Fruit fly (Drosophila melanogaster) whole organism, embryonic: ENCODE data around the gene CG7656.
A peak's percentile ranks its signal among the peaks of the same experiment; 100 is the strongest.

ENCODE experiments used
- Abd-B ChIP-seq: fragments of 200-800 bp; sonication (Bioruptor generic); optimal IDR thresholded peaks from 2 replicates; lab custom pipeline; 2018; ENCODE audit warnings: missing biosample characterization, mild to moderate bottlenecking, missing genetic modification characterization, moderate library complexity
- Blimp-1 ChIP-seq: fragments of 200-800 bp; sonication (Bioruptor generic); optimal IDR thresholded peaks from 3 replicates; lab custom pipeline; 2018; ENCODE audit warnings: missing biosample characterization, missing genetic modification characterization, mild to moderate bottlenecking, moderate library complexity, missing genetic modification reagents
- CG10431 ChIP-seq: fragments of 200-800 bp; sonication (Bioruptor generic); optimal IDR thresholded peaks from 3 replicates; lab custom pipeline; 2018; ENCODE audit warnings: missing biosample characterization, mild to moderate bottlenecking, missing genetic modification characterization
- CG10654 ChIP-seq: fragments of 200-800 bp; sonication (Bioruptor generic); optimal IDR thresholded peaks from 2 replicates; lab custom pipeline; 2016; ENCODE audit warnings: missing biosample characterization, missing genetic modification characterization
- CG11093 ChIP-seq: fragments of 200-800 bp; sonication (Bioruptor generic); IDR thresholded peaks from 3 replicates; pipeline ENCODE4 v1.3.6; 2022; ENCODE audit warnings: missing biosample characterization, missing genetic modification characterization
- CG12155 ChIP-seq: fragments of 200-800 bp; sonication (Bioruptor generic); optimal IDR thresholded peaks from 3 replicates; lab custom pipeline; 2016; ENCODE audit warnings: missing biosample characterization, missing genetic modification characterization
- CG12391 ChIP-seq: fragments of 200-800 bp; sonication (Bioruptor generic); optimal IDR thresholded peaks from 3 replicates; lab custom pipeline; 2018; ENCODE audit warnings: missing biosample characterization, mild to moderate bottlenecking, missing genetic modification characterization, moderate library complexity
- CG13624 ChIP-seq: fragments of 200-800 bp; sonication (Bioruptor generic); optimal IDR thresholded peaks from 2 replicates; lab custom pipeline; 2016; ENCODE audit warnings: missing biosample characterization, missing genetic modification characterization
- CG13775 ChIP-seq: fragments of 200-800 bp; sonication (Bioruptor generic); optimal IDR thresholded peaks from 3 replicates; lab custom pipeline; 2017; ENCODE audit warnings: missing biosample characterization, mild to moderate bottlenecking, missing genetic modification characterization
- CG13894 ChIP-seq: fragments of 200-800 bp; sonication (Bioruptor generic); optimal IDR thresholded peaks from 3 replicates; lab custom pipeline; 2018; ENCODE audit warnings: missing biosample characterization, mild to moderate bottlenecking, missing genetic modification characterization, moderate library complexity
- CG14965 ChIP-seq: fragments of 200-800 bp; sonication (Bioruptor generic); optimal IDR thresholded peaks from 2 replicates; lab custom pipeline; 2016; ENCODE audit warnings: missing biosample characterization, missing genetic modification characterization, borderline replicate concordance
- CG18764 ChIP-seq: fragments of 200-800 bp; sonication (Bioruptor generic); optimal IDR thresholded peaks from 3 replicates; lab custom pipeline; 2016; ENCODE audit warnings: missing biosample characterization, missing genetic modification characterization
- CG2712 ChIP-seq: fragments of 200-800 bp; optimal IDR thresholded peaks from 3 replicates; lab custom pipeline; 2019; ENCODE audit warnings: missing biosample characterization, mild to moderate bottlenecking, missing genetic modification characterization, moderate library complexity
- CG2875 ChIP-seq: fragments of 200-800 bp; sonication (Bioruptor generic); optimal IDR thresholded peaks from 2 replicates; lab custom pipeline; 2017; ENCODE audit warnings: missing biosample characterization, mild to moderate bottlenecking, missing genetic modification characterization, missing genetic modification reagents
- CG30431 ChIP-seq: fragments of 200-800 bp; sonication (Bioruptor generic); optimal IDR thresholded peaks from 2 replicates; lab custom pipeline; 2017; ENCODE audit warnings: missing biosample characterization, missing genetic modification characterization
- CG31224 ChIP-seq: fragments of 200-800 bp; sonication (Bioruptor generic); IDR thresholded peaks from 2 replicates; pipeline ENCODE4 v1.3.6; 2022; ENCODE audit warnings: missing biosample characterization, missing genetic modification characterization
- CG3726 ChIP-seq: fragments of 200-800 bp; sonication (Bioruptor generic); IDR thresholded peaks from 3 replicates; pipeline ENCODE4, ENCODE4 v1.3.6; 2022; ENCODE audit warnings: missing biosample characterization, missing genetic modification characterization
- CG5953 ChIP-seq: fragments of 200-800 bp; sonication (Bioruptor generic); IDR thresholded peaks from 2 replicates; pipeline ENCODE4 v1.3.6; 2022; ENCODE audit warnings: missing biosample characterization, missing genetic modification characterization
- CG7372 ChIP-seq: fragments of 200-800 bp; sonication (Bioruptor generic); IDR thresholded peaks from 2 replicates; pipeline ENCODE4 v1.3.6; 2022; ENCODE audit warnings: missing biosample characterization, missing genetic modification characterization
- CG8388 ChIP-seq: fragments of 200-800 bp; sonication (Bioruptor generic); optimal IDR thresholded peaks from 2 replicates; lab custom pipeline; 2019; ENCODE audit warnings: missing biosample characterization, mild to moderate bottlenecking, missing genetic modification characterization, moderate library complexity
- CG8478 ChIP-seq: fragments of >200 bp; optimal IDR thresholded peaks from 2 replicates; lab custom pipeline; 2018
- CG8944 ChIP-seq: fragments of 200-800 bp; sonication (Bioruptor generic); optimal IDR thresholded peaks from 3 replicates; lab custom pipeline; 2016; ENCODE audit warnings: missing biosample characterization, missing genetic modification characterization
- CG9215 ChIP-seq: fragments of 200-800 bp; sonication (Bioruptor generic); IDR thresholded peaks from 2 replicates; pipeline ENCODE4 v1.3.6; 2022; ENCODE audit warnings: missing biosample characterization, missing genetic modification characterization
- Dad ChIP-seq: fragments of 200-800 bp; sonication (Bioruptor generic); optimal IDR thresholded peaks from 3 replicates; lab custom pipeline; 2016; ENCODE audit warnings: missing biosample characterization, missing genetic modification characterization
- Dip3 ChIP-seq: fragments of 200-800 bp; sonication (Bioruptor generic); optimal IDR thresholded peaks from 3 replicates; lab custom pipeline; 2016; ENCODE audit warnings: missing biosample characterization, missing genetic modification characterization
- Dref ChIP-seq: fragments of 200-800 bp; sonication (Bioruptor generic); IDR thresholded peaks from 2 replicates; pipeline ENCODE4 v1.3.6; 2022; ENCODE audit warnings: missing biosample characterization, missing genetic modification characterization
- Eip74EF ChIP-seq, 2 experiments: fragments of 200-800 bp in 1 of 2; fragments of >200 bp in 1 of 2; sonication (Bioruptor generic) in 1 of 2; optimal IDR thresholded peaks; 2 replicates each; lab custom pipeline; 2017 to 2019; ENCODE audit warnings: missing biosample characterization in 2 of 2, missing genetic modification characterization in 2 of 2, mild to moderate bottlenecking in 1 of 2, moderate library complexity in 1 of 2
- Ets97D ChIP-seq: fragments of 200-800 bp; sonication (Bioruptor generic); optimal IDR thresholded peaks from 3 replicates; lab custom pipeline; 2016; ENCODE audit warnings: missing biosample characterization, missing genetic modification characterization
- Fer1 ChIP-seq: fragments of 200-800 bp; sonication (Bioruptor generic); optimal IDR thresholded peaks from 2 replicates; lab custom pipeline; 2017; ENCODE audit warnings: missing biosample characterization, mild to moderate bottlenecking, missing genetic modification characterization
- HmgZ ChIP-seq: fragments of 200-800 bp; sonication (Bioruptor generic); optimal IDR thresholded peaks from 2 replicates; lab custom pipeline; 2018; ENCODE audit warnings: missing biosample characterization, mild to moderate bottlenecking, missing genetic modification characterization
- Kr ChIP-seq: fragments of 200-800 bp; sonication (Bioruptor generic); optimal IDR thresholded peaks from 2 replicates; lab custom pipeline; 2017; ENCODE audit warnings: missing biosample characterization, mild to moderate bottlenecking, missing genetic modification characterization
- MBD-R2 ChIP-seq: fragments of 200-800 bp; sonication (Bioruptor generic); IDR thresholded peaks from 2 replicates; pipeline ENCODE4 v1.3.6; 2022; ENCODE audit warnings: missing biosample characterization, missing genetic modification characterization
- PHDP ChIP-seq: fragments of 200-800 bp; sonication (Bioruptor generic); optimal IDR thresholded peaks from 3 replicates; lab custom pipeline; 2018; ENCODE audit warnings: missing biosample characterization, mild to moderate bottlenecking, missing genetic modification characterization, moderate library complexity
- TFAM ChIP-seq: fragments of 200-800 bp; sonication (Bioruptor generic); optimal IDR thresholded peaks from 2 replicates; lab custom pipeline; 2017; ENCODE audit warnings: missing biosample characterization, missing genetic modification characterization, inconsistent platforms
- Tbp ChIP-seq: fragments of >200 bp; optimal IDR thresholded peaks from 2 replicates; lab custom pipeline; 2018; ENCODE audit warnings: missing biosample characterization, missing genetic modification characterization
- abd-A ChIP-seq: fragments of 200-800 bp; sonication (Bioruptor generic); optimal IDR thresholded peaks from 3 replicates; lab custom pipeline; 2019; ENCODE audit warnings: missing biosample characterization, mild to moderate bottlenecking, missing genetic modification characterization, moderate library complexity
- btn ChIP-seq: fragments of 200-800 bp; sonication (Bioruptor generic); optimal IDR thresholded peaks from 2 replicates; lab custom pipeline; 2016; ENCODE audit warnings: missing biosample characterization, missing genetic modification characterization
- chn ChIP-seq: fragments of 200-800 bp; sonication (Bioruptor generic); optimal IDR thresholded peaks from 2 replicates; lab custom pipeline; 2016; ENCODE audit warnings: missing biosample characterization, missing genetic modification characterization
- crc ChIP-seq: fragments of 200-800 bp; sonication (Bioruptor generic); optimal IDR thresholded peaks from 2 replicates; lab custom pipeline; 2016; ENCODE audit warnings: missing biosample characterization, missing genetic modification characterization
- crol ChIP-seq: fragments of 200-800 bp; sonication (Bioruptor generic); IDR thresholded peaks from 2 replicates; pipeline ENCODE4 v1.3.6; 2022; ENCODE audit warnings: missing biosample characterization, missing genetic modification characterization
- fd102C ChIP-seq: fragments of 200-800 bp; sonication (Bioruptor generic); optimal IDR thresholded peaks from 2 replicates; lab custom pipeline; 2018; ENCODE audit warnings: missing biosample characterization, mild to moderate bottlenecking, missing genetic modification characterization, moderate library complexity
- gro ChIP-seq: fragments of 200-800 bp; sonication (Bioruptor generic); optimal IDR thresholded peaks from 2 replicates; lab custom pipeline; 2016; ENCODE audit warnings: missing biosample characterization, missing genetic modification characterization
- hth ChIP-seq: fragments of >200 bp; optimal IDR thresholded peaks from 2 replicates; lab custom pipeline; 2017; ENCODE audit warnings: inconsistent platforms
- ind ChIP-seq: fragments of 200-800 bp; sonication (Bioruptor generic); optimal IDR thresholded peaks from 3 replicates; lab custom pipeline; 2016; ENCODE audit warnings: missing biosample characterization, missing genetic modification characterization
- jumu ChIP-seq: fragments of 200-800 bp; sonication (Bioruptor generic); optimal IDR thresholded peaks from 3 replicates; lab custom pipeline; 2016; ENCODE audit warnings: missing biosample characterization, missing genetic modification characterization
- pros ChIP-seq: fragments of 200-800 bp; sonication (Bioruptor generic); optimal IDR thresholded peaks from 3 replicates; lab custom pipeline; 2019; ENCODE audit warnings: missing biosample characterization, mild to moderate bottlenecking, missing genetic modification characterization, moderate library complexity
- repo ChIP-seq: fragments of 200-800 bp; sonication (Bioruptor generic); optimal IDR thresholded peaks from 2 replicates; lab custom pipeline; 2016; ENCODE audit warnings: missing biosample characterization, missing genetic modification characterization
- ssp ChIP-seq: fragments of 200-800 bp; sonication (Bioruptor generic); IDR thresholded peaks from 2 replicates; pipeline ENCODE4 v1.3.6; 2022; ENCODE audit warnings: missing biosample characterization, missing genetic modification characterization
- trem ChIP-seq: fragments of 200-800 bp; optimal IDR thresholded peaks from 3 replicates; lab custom pipeline; 2019; ENCODE audit warnings: missing biosample characterization, mild to moderate bottlenecking, missing genetic modification characterization, moderate library complexity
- vnd ChIP-seq: fragments of 200-800 bp; sonication (Bioruptor generic); IDR thresholded peaks from 3 replicates; pipeline ENCODE4 v1.3.6; 2022; ENCODE audit warnings: missing biosample characterization, missing genetic modification characterization; ENCODE audit not compliant: partially characterized antibody
- yki ChIP-seq: fragments of >200 bp; optimal IDR thresholded peaks from 3 replicates; lab custom pipeline; 2018

CG7656 gene

dm6 chr3L:15619626-15620247, 31.8 kb upstream of the CG7656 start, which contains the start of gene Phs (continued):
- TF ChIP-seq CG13775 (GFP tag; lab: Kevin White, UChicago) (peak; percentile 9), fd102C (GFP tag; lab: Kevin White, UChicago) (peak; percentile 22), Ets97D (GFP tag; lab: Kevin White, UChicago) (peak; percentile 89), ind (GFP tag; lab: Kevin White, UChicago) (peak; percentile 88), pros (GFP tag; lab: Kevin White, UChicago) (no peak), Kr (no peak), CG12155 (GFP tag; lab: Kevin White, UChicago) (peak; percentile 88), Blimp-1 (GFP tag; lab: Kevin White, UChicago) (peak; percentile 49), MBD-R2 (GFP tag; lab: Robert Waterston, UW) (peak; percentile 79; the same call in 1 of the 2 replicates), crc (GFP tag; lab: Kevin White, UChicago) (peak; percentile 77), yki (lab: Kevin White, UChicago) (peak; percentile 44), Eip74EF (GFP tag; optimal IDR thresholded peaks at IDR 0.05; lab: Kevin White, UChicago) (no peak), CG11093 (no peak), vnd (GFP tag; lab: Robert Waterston, UW) (no peak), crol (GFP tag; lab: Robert Waterston, UW) (no peak), Dad (peak; percentile 90), CG14965 (peak; percentile 52), CG18764 (GFP tag; lab: Kevin White, UChicago) (peak; percentile 79), ssp (peak; percentile 67), CG12391 (tag; lab: Kevin White, UChicago) (peak; percentile 50), trem (tag; lab: Kevin White, UChicago) (peak; percentile 66), HmgZ (peak; percentile 86), CG8478 (lab: Kevin White, UChicago) (peak; percentile 56), gro (GFP tag; lab: Kevin White, UChicago) (peak; percentile 88), Abd-B (GFP tag; lab: Kevin White, UChicago) (no peak), CG8388 (GFP tag; lab: Kevin White, UChicago) (peak; percentile 16), CG8944 (GFP tag; lab: Kevin White, UChicago) (peak; percentile 90), CG13624 (GFP tag; lab: Kevin White, UChicago) (peak; percentile 94), jumu (GFP tag; lab: Kevin White, UChicago) (peak; percentile 90), CG3726 (GFP tag; lab: Robert Waterston, UW) (no peak), CG5953 (GFP tag; lab: Robert Waterston, UW) (peak; percentile 65), CG10654 (GFP tag; lab: Kevin White, UChicago) (peak; percentile 82), repo (GFP tag; lab: Kevin White, UChicago) (peak; percentile 86), Dip3 (GFP tag; lab: Kevin White, UChicago) (peak; percentile 89), CG9215 (GFP tag; lab: Robert Waterston, UW) (peak; percentile 74), CG7372 (GFP tag; lab: Robert Waterston, UW) (peak; percentile 82), Dref (GFP tag; lab: Robert Waterston, UW) (peak; percentile 50), btn (GFP tag; lab: Kevin White, UChicago) (peak; percentile 78), Tbp (GFP tag; lab: Kevin White, UChicago) (no peak), chn (GFP tag; lab: Kevin White, UChicago) (peak; percentile 85), hth (lab: Kevin White, UChicago) (no peak), PHDP (tag; lab: Kevin White, UChicago) (peak; percentile 48), CG30431 (GFP tag; lab: Kevin White, UChicago) (peak; percentile 68), abd-A (tag; lab: Kevin White, UChicago) (no peak), CG13894 (peak; percentile 63), CG10431 (no peak), CG2712 (peak; percentile 51), CG31224 (GFP tag; lab: Robert Waterston, UW) (no peak), CG2875 (GFP tag; lab: Kevin White, UChicago) (peak; percentile 51), TFAM (no peak), Fer1 (GFP tag; lab: Kevin White, UChicago) (peak; percentile 79)
